Worm (Caenorhabditis elegans) whole organism, midembryonic: ENCODE data around the gene R03C1.1.

Source experiments
- T22C8.4 ChIP-seq: fragments of 200-800 bp; sonication (Bioruptor generic); IDR thresholded peaks from 2 replicates; pipeline ENCODE4 v1.3.6; 2022; ENCODE audit warnings: missing genetic modification characterization, missing compliant biosample characterization
- cog-1 ChIP-seq: sonication (generic microtip); optimal IDR thresholded peaks from 2 replicates; lab custom pipeline; 2016; ENCODE audit warnings: missing genetic modification characterization, missing compliant biosample characterization
- flt-1 ChIP-seq: fragments of 200-800 bp; sonication (Bioruptor generic); IDR thresholded peaks from 2 replicates; pipeline ENCODE4 v1.3.6; 2022; ENCODE audit warnings: missing genetic modification characterization, missing compliant biosample characterization
- klf-2 ChIP-seq: fragments of 200-800 bp; sonication (Bioruptor generic); conservative IDR thresholded peaks from 2 replicates; pipeline ENCODE4 v1.3.6; 2022; ENCODE audit warnings: missing genetic modification reagents, missing genetic modification characterization, missing compliant biosample characterization
- med-1 ChIP-seq: sonication (generic microtip); optimal IDR thresholded peaks from 2 replicates; lab custom pipeline; 2017; ENCODE audit warnings: missing genetic modification characterization, mild to moderate bottlenecking, missing compliant biosample characterization, antibody characterized with exemption, missing genetic modification reagents; ENCODE audit not compliant: insufficient read depth
- ref-1 ChIP-seq: fragments of 200-800 bp; sonication (Bioruptor generic); conservative IDR thresholded peaks from 2 replicates; pipeline ENCODE4 v1.3.6; 2022; ENCODE audit warnings: missing genetic modification reagents, missing genetic modification characterization, missing compliant biosample characterization
- tab-1 ChIP-seq: fragments of 200-800 bp; sonication (Bioruptor generic); IDR thresholded peaks from 2 replicates; pipeline ENCODE4 v1.3.6; 2022; ENCODE audit warnings: missing genetic modification characterization, missing compliant biosample characterization
- ztf-23 ChIP-seq: fragments of 200-800 bp; sonication (Bioruptor generic); IDR thresholded peaks from 2 replicates; pipeline ENCODE4 v1.3.6; 2022; ENCODE audit warnings: missing genetic modification reagents, missing genetic modification characterization, missing compliant biosample characterization
- ztf-29 ChIP-seq: fragments of 200-800 bp; sonication (Bioruptor generic); IDR thresholded peaks from 2 replicates; pipeline ENCODE4 v1.3.6; 2022; ENCODE audit warnings: missing genetic modification reagents, missing genetic modification characterization, missing compliant biosample characterization

The R03C1.1 gene

DNA sequence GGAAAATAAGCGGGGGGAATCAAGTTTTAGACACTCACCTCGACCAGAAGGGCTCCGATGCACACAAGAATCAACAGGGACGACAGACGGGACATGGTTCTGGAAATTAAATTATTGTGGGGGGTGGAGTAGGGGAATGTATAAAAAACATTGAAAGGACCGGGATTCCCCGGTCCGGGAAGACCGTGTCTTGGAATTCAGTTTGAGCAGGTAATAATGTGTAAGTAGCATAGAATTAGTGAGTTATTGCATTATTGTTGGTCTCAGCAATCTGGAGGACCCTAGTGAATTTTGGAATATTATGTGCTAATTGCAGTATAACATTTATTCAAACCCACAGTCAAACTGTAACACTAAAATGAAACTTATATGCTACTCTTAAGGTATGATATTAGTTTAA, at the start of gene R03C1.1:
Gene R03C1.1 (minus strand): TSS at position 101 of the 400 bp plus-strand sequence.
- TF ChIP-seq flt-1 (GFP tag; lab: Robert Waterston, UW), result no peak
- no peak for TF ChIP-seq T22C8.4 (GFP tag; lab: Robert Waterston, UW)
- no peak for TF ChIP-seq tab-1
- no peak for TF ChIP-seq ref-1
- no peak for TF ChIP-seq klf-2 (GFP tag; lab: Robert Waterston, UW)
- TF ChIP-seq ztf-23 (GFP tag; lab: Robert Waterston, UW), result no peak
- TF ChIP-seq cog-1 (tag; lab: Kevin White, UChicago), result no peak
- no peak for TF ChIP-seq med-1 (GFP tag; lab: Kevin White, UChicago)
- no peak for TF ChIP-seq ztf-29

DNA sequence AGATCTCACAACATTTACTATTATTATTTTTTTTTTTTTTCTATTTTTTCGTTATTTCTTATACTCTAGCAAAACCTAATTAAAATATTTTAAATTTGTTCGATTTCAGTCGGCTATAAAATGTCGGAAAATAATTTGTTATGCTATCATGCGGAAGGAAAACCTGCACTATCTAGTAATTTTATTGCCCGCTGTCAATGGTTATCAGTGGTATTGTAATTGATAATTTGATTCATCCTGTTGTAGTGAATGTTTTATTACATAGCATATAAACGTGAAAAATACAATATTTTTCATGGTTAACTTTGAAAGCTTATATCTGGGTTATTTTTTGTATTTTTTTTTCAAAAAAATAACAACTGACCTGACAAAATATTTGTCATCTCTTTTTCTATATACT, 49.1 kb upstream of the R03C1.1 start:
- TF ChIP-seq ref-1 (no peak), ztf-23 (GFP tag; lab: Robert Waterston, UW) (no peak), cog-1 (tag; lab: Kevin White, UChicago) (no peak), T22C8.4 (GFP tag; lab: Robert Waterston, UW) (no peak), med-1 (GFP tag; lab: Kevin White, UChicago) (no peak), flt-1 (GFP tag; lab: Robert Waterston, UW) (no peak), klf-2 (GFP tag; lab: Robert Waterston, UW) (no peak), tab-1 (no peak), ztf-29 (no peak)

DNA sequence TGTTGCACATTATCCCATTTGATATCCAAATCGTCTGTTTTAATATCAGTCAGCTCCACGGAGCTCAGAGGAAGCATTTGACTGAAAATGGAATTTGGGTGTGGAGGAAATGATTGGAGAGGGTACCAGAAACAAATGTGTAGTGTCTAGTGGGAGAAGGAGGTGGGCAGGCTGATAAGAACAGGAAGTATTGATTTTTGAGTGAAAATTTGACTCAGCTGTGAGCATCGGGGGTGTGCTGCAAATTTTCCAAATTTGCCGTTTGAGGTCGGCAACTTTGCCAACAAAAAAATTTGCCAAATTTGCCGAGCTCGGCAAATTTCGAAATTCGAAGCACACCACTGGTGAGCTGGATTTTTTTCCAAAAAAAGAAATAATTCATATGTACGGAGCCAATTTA, 47.9 kb upstream of the R03C1.1 start, which contains the start of gene Y53F4B.1:
Gene Y53F4B.1 (minus strand): TSS at position 101 of the 400 bp plus-strand sequence.
- TF ChIP-seq ztf-23 (GFP tag; lab: Robert Waterston, UW), result no peak
- TF ChIP-seq cog-1 (tag; lab: Kevin White, UChicago), result no peak
- no peak for TF ChIP-seq T22C8.4 (GFP tag; lab: Robert Waterston, UW)
- no peak for TF ChIP-seq ref-1
- no peak for TF ChIP-seq med-1 (GFP tag; lab: Kevin White, UChicago)
- TF ChIP-seq klf-2 (GFP tag; lab: Robert Waterston, UW), result no peak
- TF ChIP-seq ztf-29, result no peak
- no peak for TF ChIP-seq flt-1 (GFP tag; lab: Robert Waterston, UW)
- TF ChIP-seq tab-1, result no peak

DNA sequence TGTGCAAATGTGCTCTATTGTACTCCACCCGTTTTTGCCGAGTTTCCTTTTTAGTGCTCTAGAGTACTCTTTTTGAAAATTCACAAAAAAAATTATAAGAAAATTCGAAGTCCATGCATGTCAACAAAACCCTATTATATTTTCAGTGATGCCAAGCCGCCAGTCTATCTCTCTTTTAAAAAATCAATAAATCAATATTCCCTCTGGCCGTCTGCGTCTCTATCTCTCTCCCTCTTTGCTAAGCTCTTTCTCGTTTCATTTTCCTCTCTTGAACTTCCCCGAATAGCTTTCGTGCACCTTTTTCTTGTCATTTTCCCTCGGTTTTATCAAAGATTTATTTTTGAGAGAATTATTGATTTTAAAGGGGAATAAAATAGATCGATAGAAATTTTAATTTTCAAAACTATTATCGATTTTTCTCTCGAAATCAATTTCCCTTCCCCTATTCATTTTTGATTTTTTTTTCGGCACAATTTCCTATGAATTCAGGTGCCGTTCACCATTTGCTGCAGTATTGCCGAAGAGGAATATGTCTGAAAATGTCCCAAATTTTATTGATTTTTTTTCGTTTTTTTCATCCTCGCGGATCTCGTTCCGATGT, 42.4 kb upstream of the R03C1.1 start:
- TF ChIP-seq klf-2 (GFP tag; lab: Robert Waterston, UW) (no peak), ref-1 (no peak), T22C8.4 (GFP tag; lab: Robert Waterston, UW) (no peak), cog-1 (tag; lab: Kevin White, UChicago) (no peak), tab-1 (no peak), ztf-23 (GFP tag; lab: Robert Waterston, UW) (no peak), med-1 (GFP tag; lab: Kevin White, UChicago) (no peak), flt-1 (GFP tag; lab: Robert Waterston, UW) (no peak), ztf-29 (no peak)

DNA sequence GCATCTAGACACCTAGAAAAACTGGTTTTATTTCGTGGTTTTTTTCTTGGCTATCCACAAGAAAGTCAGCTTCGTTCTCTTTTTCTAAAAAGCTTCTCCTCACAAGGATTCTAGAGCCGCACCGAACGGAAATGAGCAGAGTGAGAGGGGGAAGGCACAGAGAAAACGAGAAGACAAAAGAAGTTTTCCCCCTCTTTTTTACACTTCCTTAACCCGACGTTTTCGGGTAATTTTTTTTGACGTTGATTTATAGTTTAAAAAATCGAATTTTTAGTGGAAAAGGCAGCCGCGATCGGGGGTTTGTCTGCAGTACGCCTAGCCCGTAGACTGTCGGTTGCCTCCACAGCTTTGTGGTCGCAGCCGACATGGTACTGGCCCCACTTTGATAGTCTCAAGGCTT, 36.3 kb upstream of the R03C1.1 start:
- no peak for TF ChIP-seq cog-1 (tag; lab: Kevin White, UChicago)
- no peak for TF ChIP-seq flt-1 (GFP tag; lab: Robert Waterston, UW)
- TF ChIP-seq ztf-29, result no peak
- TF ChIP-seq med-1 (GFP tag; lab: Kevin White, UChicago), result no peak
- no peak for TF ChIP-seq klf-2 (GFP tag; lab: Robert Waterston, UW)
- no peak for TF ChIP-seq ztf-23 (GFP tag; lab: Robert Waterston, UW)
- TF ChIP-seq T22C8.4 (GFP tag; lab: Robert Waterston, UW), result no peak
- TF ChIP-seq ref-1, result no peak
- no peak for TF ChIP-seq tab-1

DNA sequence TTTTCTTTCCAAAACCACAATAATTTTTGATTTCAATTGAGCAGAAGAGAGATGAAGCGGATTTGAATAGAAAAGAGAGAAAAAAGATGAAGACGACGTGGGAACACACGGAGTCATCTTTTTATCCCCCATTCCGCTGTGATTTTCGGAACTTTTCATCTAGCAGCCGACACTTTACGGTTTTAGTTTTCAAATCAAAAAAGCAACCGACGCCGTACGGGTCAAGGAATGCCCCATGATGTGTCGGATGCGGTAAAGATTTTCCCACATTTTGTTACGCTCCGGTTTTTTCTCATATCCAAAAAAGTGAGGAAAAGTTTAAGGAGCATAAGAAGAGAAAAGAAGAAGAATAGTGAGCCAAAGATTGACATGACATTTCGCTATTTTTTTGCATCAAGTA, 35.3 kb upstream of the R03C1.1 start:
- TF ChIP-seq flt-1 (GFP tag; lab: Robert Waterston, UW) (no peak), cog-1 (tag; lab: Kevin White, UChicago) (no peak), T22C8.4 (GFP tag; lab: Robert Waterston, UW) (no peak), ztf-29 (no peak), med-1 (GFP tag; lab: Kevin White, UChicago) (no peak), ref-1 (no peak), tab-1 (no peak), ztf-23 (GFP tag; lab: Robert Waterston, UW) (no peak), klf-2 (GFP tag; lab: Robert Waterston, UW) (no peak)

DNA sequence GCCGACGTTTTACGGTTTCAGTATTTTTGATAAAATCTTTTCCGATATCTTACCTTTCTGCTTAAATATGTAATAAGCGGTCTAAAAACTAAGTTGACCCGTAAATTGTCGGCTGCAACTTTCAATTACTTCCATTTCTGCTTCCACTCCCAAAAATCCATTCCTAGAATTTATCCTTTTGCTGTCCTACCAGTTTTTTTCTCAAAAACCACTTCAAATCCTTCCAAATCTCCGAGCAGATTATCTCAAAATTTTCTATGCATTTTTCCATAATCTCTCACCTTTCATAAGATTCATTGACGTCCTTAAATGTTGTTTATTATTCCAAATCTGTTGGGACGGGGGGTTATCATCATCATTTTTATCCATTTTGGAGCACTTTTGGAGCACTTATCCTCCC, 30.8 kb upstream of the R03C1.1 start:
- TF ChIP-seq med-1 (GFP tag; lab: Kevin White, UChicago) (no peak), T22C8.4 (GFP tag; lab: Robert Waterston, UW) (no peak), cog-1 (tag; lab: Kevin White, UChicago) (no peak), klf-2 (GFP tag; lab: Robert Waterston, UW) (no peak), ref-1 (no peak), ztf-29 (no peak), ztf-23 (GFP tag; lab: Robert Waterston, UW) (no peak), tab-1 (no peak), flt-1 (GFP tag; lab: Robert Waterston, UW) (no peak)

DNA sequence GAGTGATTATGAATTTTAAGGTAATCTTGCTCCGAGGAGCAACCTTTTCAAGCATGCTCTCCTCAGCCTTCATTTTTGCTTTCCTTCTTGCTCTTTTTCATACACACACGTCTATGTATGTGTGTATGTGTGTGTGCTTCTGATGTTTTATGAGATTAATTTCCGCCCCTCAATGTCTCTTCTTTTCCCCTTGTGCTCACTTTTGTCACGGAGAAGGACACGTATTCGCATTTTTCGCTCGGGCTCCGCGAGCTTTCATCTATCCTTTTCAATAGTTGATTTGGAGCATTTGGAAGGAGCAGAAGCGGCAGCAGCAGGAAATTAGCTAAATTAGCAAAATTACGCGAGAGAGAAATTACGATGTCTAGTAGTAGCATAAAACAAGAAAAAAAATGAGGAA, 30.1 kb upstream of the R03C1.1 start:
- TF ChIP-seq ztf-23 (GFP tag; lab: Robert Waterston, UW), result no peak
- TF ChIP-seq ref-1, result no peak
- no peak for TF ChIP-seq cog-1 (tag; lab: Kevin White, UChicago)
- TF ChIP-seq ztf-29, result no peak
- TF ChIP-seq med-1 (GFP tag; lab: Kevin White, UChicago), result no peak
- no peak for TF ChIP-seq klf-2 (GFP tag; lab: Robert Waterston, UW)
- TF ChIP-seq T22C8.4 (GFP tag; lab: Robert Waterston, UW), result no peak
- no peak for TF ChIP-seq tab-1
- TF ChIP-seq flt-1 (GFP tag; lab: Robert Waterston, UW), result no peak

DNA sequence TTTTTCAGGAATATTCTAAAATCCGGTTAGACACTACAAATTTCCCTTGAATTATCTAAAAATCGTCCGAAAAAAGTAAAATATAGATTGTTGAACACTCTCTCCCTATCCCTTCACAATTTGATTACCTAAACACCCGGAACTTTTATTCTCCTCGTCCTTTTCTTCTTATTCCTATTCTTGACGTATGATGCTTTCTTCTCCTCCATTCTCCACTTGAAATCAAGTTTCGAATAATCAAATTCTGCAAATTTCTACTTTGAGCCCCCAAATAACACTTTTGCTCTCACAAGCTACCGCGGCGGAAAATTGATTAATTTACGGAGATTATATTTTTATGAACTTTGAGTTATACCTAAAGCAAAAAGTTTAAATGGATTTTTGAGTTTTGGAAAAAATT, 28.1 kb upstream of the R03C1.1 start:
- TF ChIP-seq med-1 (GFP tag; lab: Kevin White, UChicago) (no peak), cog-1 (tag; lab: Kevin White, UChicago) (no peak), ztf-29 (no peak), flt-1 (GFP tag; lab: Robert Waterston, UW) (no peak), tab-1 (no peak)
